Fruit fly (Drosophila melanogaster): ENCODE data around the gene zfh1.
A peak's percentile ranks its signal among the peaks of the same experiment; 100 is the strongest.

zfh1 gene

DNA sequence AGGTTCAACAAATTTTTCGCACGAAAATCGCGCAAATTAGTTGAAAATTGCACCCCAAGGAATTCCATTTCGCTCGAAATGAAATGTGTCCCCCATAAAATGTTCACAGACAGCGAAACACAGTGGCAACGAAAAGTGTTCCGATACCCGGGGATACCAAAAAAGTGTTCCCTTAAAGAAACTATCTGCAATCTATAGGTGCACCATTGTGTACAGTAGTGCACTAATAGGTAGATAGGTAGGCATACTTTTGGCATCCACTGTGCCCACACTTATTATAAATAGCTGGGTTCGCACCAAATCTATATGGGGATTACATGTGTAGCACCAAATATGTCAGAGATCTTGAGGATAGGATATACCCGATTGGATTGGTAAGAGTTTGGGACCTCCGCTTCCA is 31.0 kb downstream of the zfh1 start (continued):
- TF ChIP-seq Oli (tag; optimal IDR thresholded peaks at IDR 0.05) (peak; percentile 57), CG7556 (GFP tag; optimal IDR thresholded peaks at IDR 0.05) (no peak), Stat92E (GFP tag; optimal IDR thresholded peaks at IDR 0.05) (no peak), CG2199 (GFP tag; IDR thresholded peaks at IDR 0.05) (0 out of 3 replicates have a peak, but pooled peaks have one; percentile 42), Chrac-16 (GFP tag; optimal IDR thresholded peaks at IDR 0.05) (peak; percentile 58), Hsf (GFP tag; optimal IDR thresholded peaks at IDR 0.05) (peak; percentile 63), Hr3 (GFP tag; optimal IDR thresholded peaks at IDR 0.05) (peak; percentile 40), CG10366 (GFP tag; IDR thresholded peaks at IDR 0.05) (peak; percentile 77), Atf-2 (GFP tag; optimal IDR thresholded peaks at IDR 0.05) (peak; percentile 16), pros (GFP tag; optimal IDR thresholded peaks at IDR 0.05) (no peak), CG31388 (GFP tag; optimal IDR thresholded peaks at IDR 0.05) (no peak), insv (GFP tag; optimal IDR thresholded peaks at IDR 0.05) (no peak), CG5245 (GFP tag; optimal IDR thresholded peaks at IDR 0.05) (peak; percentile 17), btn (GFP tag; optimal IDR thresholded peaks at IDR 0.05) (no peak), CG17612 (GFP tag; IDR thresholded peaks at IDR 0.05) (peak; percentile 32; the same call in 1 of the 2 replicates), CG14014 (GFP tag; IDR thresholded peaks at IDR 0.05) (peak; percentile 81), ewg (GFP tag; optimal IDR thresholded peaks at IDR 0.05) (peak; percentile 22), CG16863 (GFP tag; optimal IDR thresholded peaks at IDR 0.05) (peak; percentile 50), Blimp-1 (GFP tag; optimal IDR thresholded peaks at IDR 0.05) (peak; percentile 29), Gug (GFP tag; IDR thresholded peaks at IDR 0.05) (peak; percentile 87), gro (GFP tag; optimal IDR thresholded peaks at IDR 0.05) (peak; percentile 1), CG15011 (GFP tag; optimal IDR thresholded peaks at IDR 0.05) (no peak), CkIIα-i1 (GFP tag; IDR thresholded peaks at IDR 0.05) (no peak), CG7987 (GFP tag; optimal IDR thresholded peaks at IDR 0.05) (no peak), gem (tag; optimal IDR thresholded peaks at IDR 0.05) (peak; percentile 62), Adf1 (GFP tag; IDR thresholded peaks at IDR 0.05) (no peak; the same call in 1 of the 2 replicates), CG6765 (GFP tag; optimal IDR thresholded peaks at IDR 0.05) (no peak), ac (GFP tag; optimal IDR thresholded peaks at IDR 0.05) (no peak), CG4282 (GFP tag; optimal IDR thresholded peaks at IDR 0.05) (no peak), disco-r (GFP tag; optimal IDR thresholded peaks at IDR 0.05) (peak; percentile 28), HLH4C (GFP tag; IDR thresholded peaks at IDR 0.05; ENCODE audit: partially characterized antibody) (no peak), CG12155 (GFP tag; optimal IDR thresholded peaks at IDR 0.05) (peak; percentile 42), CG32767 (GFP tag; IDR thresholded peaks at IDR 0.05) (peak; percentile 59; the same call in 1 of the 2 replicates), Pdp1 (GFP tag; optimal IDR thresholded peaks at IDR 0.05) (peak; percentile 38 to 50), org-1 (GFP tag; optimal IDR thresholded peaks at IDR 0.05) (peak; percentile 29), Awh (GFP tag; IDR thresholded peaks at IDR 0.05) (0 out of 2 replicates have a peak, but pooled peaks have one; percentile 55), CG4328 (GFP tag; optimal IDR thresholded peaks at IDR 0.05) (no peak), grn (GFP tag; optimal IDR thresholded peaks at IDR 0.05) (no peak), Opbp (GFP tag; IDR thresholded peaks at IDR 0.05; ENCODE audit: partially characterized antibody) (no peak), p53 (GFP tag; optimal IDR thresholded peaks at IDR 0.05) (no peak), Sry-δ (GFP tag; optimal IDR thresholded peaks at IDR 0.05) (no peak), dan (GFP tag; IDR thresholded peaks at IDR 0.05) (no peak), ssp (GFP tag; IDR thresholded peaks at IDR 0.05) (peak; percentile 45), CG7271 (tag; optimal IDR thresholded peaks at IDR 0.05) (no peak), luna (GFP tag; optimal IDR thresholded peaks at IDR 0.05) (no peak), nerfin-1 (tag; optimal IDR thresholded peaks at IDR 0.05) (no peak), tap (tag; optimal IDR thresholded peaks at IDR 0.05) (peak; percentile 37), CG14860 (GFP tag; IDR thresholded peaks at IDR 0.05; ENCODE audit: partially characterized antibody) (no peak), Bdp1 (GFP tag; optimal IDR thresholded peaks at IDR 0.05) (no peak), zen (tag; optimal IDR thresholded peaks at IDR 0.05) (no peak), ttk (GFP tag; IDR thresholded peaks at IDR 0.05) (peak; percentile 76)
